Fruit fly (Drosophila melanogaster) whole organism, adult: ENCODE measurements around the gene Cpr97Ea.

Experiments used
- CG14711 ChIP-seq: fragments of 200-800 bp; sonication (Bioruptor generic); optimal IDR thresholded peaks from 2 replicates; lab custom pipeline; 2018; ENCODE audit warnings: missing biosample characterization, mild to moderate bottlenecking, missing genetic modification characterization, moderate library complexity
- CG7045 ChIP-seq: fragments of 200-800 bp; sonication (Bioruptor generic); optimal IDR thresholded peaks from 2 replicates; lab custom pipeline; 2017; ENCODE audit warnings: missing biosample characterization, mild to moderate bottlenecking, missing genetic modification characterization
- CG7101 ChIP-seq: fragments of 200-800 bp; sonication (Bioruptor generic); optimal IDR thresholded peaks from 2 replicates; lab custom pipeline; 2018; ENCODE audit warnings: missing biosample characterization, mild to moderate bottlenecking, missing genetic modification characterization, moderate library complexity
- Clk ChIP-seq: fragments of 200-800 bp; sonication (Bioruptor generic); optimal IDR thresholded peaks from 2 replicates; lab custom pipeline; 2017; ENCODE audit warnings: missing biosample characterization, missing genetic modification characterization
- Crg-1 ChIP-seq: fragments of 200-800 bp; sonication (Bioruptor generic); optimal IDR thresholded peaks from 2 replicates; lab custom pipeline; 2016; ENCODE audit warnings: missing biosample characterization, missing genetic modification characterization
- cic ChIP-seq: fragments of 200-800 bp; sonication (Bioruptor generic); optimal IDR thresholded peaks from 2 replicates; lab custom pipeline; 2017; ENCODE audit warnings: missing biosample characterization, mild to moderate bottlenecking, missing genetic modification characterization, moderate library complexity
- kay ChIP-seq: fragments of 200-800 bp; sonication (Bioruptor generic); peaks from one replicate; lab custom pipeline; 2016; ENCODE audit warnings: missing biosample characterization, missing genetic modification characterization, borderline replicate concordance
- ovo ChIP-seq: fragments of 200-800 bp; sonication (Bioruptor generic); optimal IDR thresholded peaks from 2 replicates; lab custom pipeline; 2016; ENCODE audit warnings: missing biosample characterization, missing genetic modification characterization
- tj ChIP-seq: fragments of 200-800 bp; sonication (Bioruptor generic); optimal IDR thresholded peaks from 3 replicates; lab custom pipeline; 2017; ENCODE audit warnings: missing biosample characterization, mild to moderate bottlenecking, missing genetic modification characterization, moderate library complexity
- toe ChIP-seq: fragments of 200-800 bp; sonication (Bioruptor generic); optimal IDR thresholded peaks from 2 replicates; lab custom pipeline; 2016; ENCODE audit warnings: missing biosample characterization, missing genetic modification characterization

- TF ChIP-seq CG7045 (GFP tag; lab: Kevin White, UChicago), result no peak
- no peak for TF ChIP-seq CG7101 (tag; lab: Kevin White, UChicago)
- TF ChIP-seq CG14711, result no peak
- TF ChIP-seq Clk (GFP tag; lab: Kevin White, UChicago), result no peak
- TF ChIP-seq kay (GFP tag; lab: Kevin White, UChicago), result no peak
- no peak for TF ChIP-seq toe (GFP tag; lab: Kevin White, UChicago)
- TF ChIP-seq ovo, result no peak
- TF ChIP-seq Crg-1 (GFP tag; lab: Kevin White, UChicago), result no peak
- TF ChIP-seq cic (GFP tag; lab: Kevin White, UChicago), result no peak
- TF ChIP-seq tj (GFP tag; lab: Kevin White, UChicago), result no peak
Measured at dm6 chr3R:27033935-27034334, 53.6 kb downstream of the Cpr97Ea start.
